Worm (Caenorhabditis elegans) whole organism, L4/young adult: Measurements from ENCODE around the gene tax-6.

Experiments
- W03F9.2 ChIP-seq: fragments of 150-350 bp; optimal IDR thresholded peaks from 2 replicates; lab custom pipeline; 2014; ENCODE audit warnings: missing biosample characterization, missing genetic modification characterization
- dao-5 ChIP-seq: sonication (generic microtip); optimal IDR thresholded peaks from 2 replicates; lab custom pipeline; 2016; ENCODE audit warnings: missing genotype, missing genetic modification characterization, moderate library complexity, missing compliant biosample characterization
- him-1 ChIP-seq: sonication (generic microtip); optimal IDR thresholded peaks from 2 replicates; lab custom pipeline; 2016; ENCODE audit warnings: missing genotype, missing genetic modification reagents, missing genetic modification characterization, missing compliant biosample characterization

The tax-6 gene

ce11 chrIV:10442904-10443303 lies 58.5 kb downstream of the tax-6 start:
- TF ChIP-seq W03F9.2 (tag; lab: Kevin White, UChicago) (no peak), him-1 (tag; lab: Kevin White, UChicago) (no peak), dao-5 (tag; lab: Kevin White, UChicago) (no peak)
